Fruit fly (Drosophila melanogaster): ENCODE measurements around the gene fy.

fy gene

dm6 chr2L:8403286-8404270 is 498 bp upstream of the fy start, which contains the start of gene emb (continued):
- TF ChIP-seq Fer2 (tag; optimal IDR thresholded peaks at IDR 0.05), result no peak
- no peak for TF ChIP-seq zf30C (GFP tag; optimal IDR thresholded peaks at IDR 0.05)
- no peak for TF ChIP-seq exex (tag; optimal IDR thresholded peaks at IDR 0.05)
- peak; percentile 44 for TF ChIP-seq tx (GFP tag; optimal IDR thresholded peaks at IDR 0.05)
- peak; percentile 11 for TF ChIP-seq CG3838 (GFP tag; optimal IDR thresholded peaks at IDR 0.05)
- peak; percentile 99 for TF ChIP-seq CG11560 (tag; IDR thresholded peaks at IDR 0.05)
- peak; percentile 97 for TF ChIP-seq vnd (GFP tag; IDR thresholded peaks at IDR 0.05; ENCODE audit: partially characterized antibody)
- TF ChIP-seq chinmo (GFP tag; IDR thresholded peaks at IDR 0.05; ENCODE audit: partially characterized antibody), result peak; percentile 98
- peak; percentile 19 for TF ChIP-seq ftz-f1 (GFP tag; optimal IDR thresholded peaks at IDR 0.05)
- TF ChIP-seq knrl (GFP tag; IDR thresholded peaks at IDR 0.05; ENCODE audit: partially characterized antibody), result peak; percentile 90
- TF ChIP-seq CG4328 (GFP tag; optimal IDR thresholded peaks at IDR 0.05), result peak; percentile 40
- TF ChIP-seq Hr51 (GFP tag; optimal IDR thresholded peaks at IDR 0.05), result peak in 1 of 2 experiments; percentile 15
- TF ChIP-seq CG5953 (GFP tag; IDR thresholded peaks at IDR 0.05), result no peak
- TF ChIP-seq CG9215 (GFP tag; IDR thresholded peaks at IDR 0.05), result peak; percentile 17; the same call in 1 of the 2 replicates
- TF ChIP-seq CG8765 (GFP tag; IDR thresholded peaks at IDR 0.05), result no peak
- TF ChIP-seq CG3995 (GFP tag; optimal IDR thresholded peaks at IDR 0.05), result peak; percentile 47
- TF ChIP-seq Adf1 (GFP tag; IDR thresholded peaks at IDR 0.05), result peak; percentile 42; the same call in 1 of the 2 replicates
- TF ChIP-seq CG6791 (GFP tag; IDR thresholded peaks at IDR 0.05; ENCODE audit: partially characterized antibody), result peak; percentile 99
- TF ChIP-seq Rx (GFP tag; IDR thresholded peaks at IDR 0.05), result 0 out of 2 replicates have a peak, but pooled peaks have one; percentile 25
- no peak for TF ChIP-seq Fer1 (GFP tag; optimal IDR thresholded peaks at IDR 0.05)
- peak; percentile 59 for TF ChIP-seq CG3847 (GFP tag; IDR thresholded peaks at IDR 0.05)
- no peak for TF ChIP-seq CG3726 (GFP tag; IDR thresholded peaks at IDR 0.05)
- TF ChIP-seq eyg (GFP tag; optimal IDR thresholded peaks at IDR 0.05), result peak; percentile 29
- peak; percentile 1; the same call in 1 of the 2 replicates for TF ChIP-seq onecut (GFP tag; IDR thresholded peaks at IDR 0.05)
- no peak for TF ChIP-seq toy (GFP tag; IDR thresholded peaks at IDR 0.05)
- TF ChIP-seq aop (GFP tag; IDR thresholded peaks at IDR 0.05), result 0 out of 2 replicates have a peak, but pooled peaks have one; percentile 30
- TF ChIP-seq CG4617 (GFP tag; optimal IDR thresholded peaks at IDR 0.05; ENCODE audit: borderline replicate concordance), result peak; percentile 61
- TF ChIP-seq tin (GFP tag; optimal IDR thresholded peaks at IDR 0.05), result peak; percentile 34
- TF ChIP-seq Hand (GFP tag; optimal IDR thresholded peaks at IDR 0.05), result no peak
- TF ChIP-seq CG11504 (tag; optimal IDR thresholded peaks at IDR 0.05), result no peak
- peak; percentile 100 for TF ChIP-seq nerfin-2 (GFP tag; IDR thresholded peaks at IDR 0.05; ENCODE audit: partially characterized antibody)
- no peak for TF ChIP-seq Nf-YC (tag; optimal IDR thresholded peaks at IDR 0.05)
- peak in 1 of 2 experiments; percentile 1 for TF ChIP-seq tll (GFP tag; optimal IDR thresholded peaks at IDR 0.05)
- TF ChIP-seq jigr1 (GFP tag; IDR thresholded peaks at IDR 0.05), result peak; percentile 57; the same call in 1 of the 3 replicates
- TF ChIP-seq zfh1 (GFP tag; IDR thresholded peaks at IDR 0.05), result peak; percentile 36; the same call in 1 of the 3 replicates
- 0 out of 2 replicates have a peak, but pooled peaks have one; percentile 22 for TF ChIP-seq H2.0 (GFP tag; IDR thresholded peaks at IDR 0.05)
- peak; percentile 24 for TF ChIP-seq CG34376 (GFP tag; optimal IDR thresholded peaks at IDR 0.05)
- peak; percentile 97 for TF ChIP-seq CG16813 (GFP tag; IDR thresholded peaks at IDR 0.05; ENCODE audit: partially characterized antibody)
- no peak for TF ChIP-seq CG7839 (tag; optimal IDR thresholded peaks at IDR 0.05)
- TF ChIP-seq CG4282 (GFP tag; optimal IDR thresholded peaks at IDR 0.05), result no peak
- TF ChIP-seq ems (GFP tag; optimal IDR thresholded peaks at IDR 0.05), result peak; percentile 41
- TF ChIP-seq CG33557 (GFP tag; optimal IDR thresholded peaks at IDR 0.05), result no peak
- TF ChIP-seq inv (GFP tag; IDR thresholded peaks at IDR 0.05; ENCODE audit: partially characterized antibody), result peak; percentile 90
- TF ChIP-seq maf-S (GFP tag; optimal IDR thresholded peaks at IDR 0.05), result peak; percentile 30
- TF ChIP-seq CG32532 (GFP tag; IDR thresholded peaks at IDR 0.05), result peak; percentile 39; the same call in 1 of the 2 replicates
- peak; percentile 75 for TF ChIP-seq rib (GFP tag; IDR thresholded peaks at IDR 0.05)
- peak; percentile 94 for TF ChIP-seq CG9797 (GFP tag; optimal IDR thresholded peaks at IDR 0.05)
